Worm (Caenorhabditis elegans) whole organism, L4 larva: ENCODE measurements around the gene vem-1.

ENCODE experiments used
- T20F7.1 ChIP-seq: fragments of 200-800 bp; sonication (Bioruptor generic); optimal IDR thresholded peaks from 2 replicates; lab custom pipeline; 2018; ENCODE audit warnings: mild to moderate bottlenecking, missing genetic modification characterization, missing compliant biosample characterization
- lir-3 ChIP-seq: sonication (generic microtip); optimal IDR thresholded peaks from 2 replicates; lab custom pipeline; 2016; ENCODE audit warnings: mild to moderate bottlenecking, missing genetic modification characterization, missing compliant biosample characterization
- unc-39 ChIP-seq: sonication (generic microtip); optimal IDR thresholded peaks from 2 replicates; lab custom pipeline; 2017; ENCODE audit warnings: missing biosample characterization, missing genetic modification characterization

- no peak for TF ChIP-seq unc-39
- TF ChIP-seq lir-3 (tag; lab: Kevin White, UChicago) = no peak
- TF ChIP-seq T20F7.1 (GFP tag; lab: Kevin White, UChicago) = no peak
Observed at ce11 chrX:8082703-8083102, 5.7 kb downstream of the vem-1 start.
